Worm (Caenorhabditis elegans) whole organism, L3 larva: ENCODE results near the gene enol-1.

Experiments
- ceh-9 ChIP-seq: sonication (generic microtip); optimal IDR thresholded peaks from 2 replicates; lab custom pipeline; 2018; ENCODE audit warnings: missing biosample characterization, missing genetic modification characterization
- elt-3 ChIP-seq, 3 experiments: fragments of 150-350 bp in 1 of 3; sonication (generic microtip) in 2 of 3; optimal IDR thresholded peaks; 2 replicates in 2 of 3; 4 replicates in 1 of 3; lab custom pipeline; 2014 to 2017; ENCODE audit warnings: missing biosample characterization in 3 of 3, missing genetic modification characterization in 3 of 3
- fkh-10 ChIP-seq: sonication (generic microtip); optimal IDR thresholded peaks from 2 replicates; lab custom pipeline; 2017; ENCODE audit warnings: missing biosample characterization, missing genetic modification reagents, missing genetic modification characterization
- fos-1 ChIP-seq: fragments of 150-350 bp; optimal IDR thresholded peaks from 2 replicates; lab custom pipeline; 2014; ENCODE audit warnings: missing biosample characterization, missing genetic modification characterization
- mdl-1 ChIP-seq: fragments of 150-350 bp; optimal IDR thresholded peaks from 2 replicates; lab custom pipeline; 2014; ENCODE audit warnings: missing biosample characterization, missing genetic modification characterization
- nhr-12 ChIP-seq: fragments of 150-350 bp; optimal IDR thresholded peaks from 2 replicates; lab custom pipeline; 2014; ENCODE audit warnings: missing biosample characterization, missing genetic modification characterization
- nhr-237 ChIP-seq: fragments of 150-350 bp; optimal IDR thresholded peaks from 2 replicates; lab custom pipeline; 2014; ENCODE audit warnings: missing biosample characterization, missing genetic modification characterization
- nhr-25 ChIP-seq: sonication (generic microtip); optimal IDR thresholded peaks from 2 replicates; lab custom pipeline; 2017; ENCODE audit warnings: missing biosample characterization, missing genetic modification characterization
- nhr-28 ChIP-seq: fragments of 150-350 bp; optimal IDR thresholded peaks from 2 replicates; lab custom pipeline; 2014; ENCODE audit warnings: missing biosample characterization, missing genetic modification characterization
- nhr-76 ChIP-seq: fragments of 150-350 bp; sonication (generic microtip); optimal IDR thresholded peaks from 5 replicates; lab custom pipeline; 2014; ENCODE audit warnings: missing biosample characterization, missing genetic modification characterization
- unc-39 ChIP-seq: sonication (generic microtip); optimal IDR thresholded peaks from 4 replicates; lab custom pipeline; 2017; ENCODE audit warnings: missing biosample characterization, missing genetic modification characterization
- unc-62 ChIP-seq: fragments of 150-350 bp; sonication (generic microtip); optimal IDR thresholded peaks from 4 replicates; lab custom pipeline; 2014; ENCODE audit warnings: missing biosample characterization, missing genetic modification reagents, missing genetic modification characterization
- ztf-4 ChIP-seq: fragments of 150-350 bp; optimal IDR thresholded peaks from 2 replicates; lab custom pipeline; 2014; ENCODE audit warnings: missing biosample characterization, missing genetic modification characterization

DNA sequence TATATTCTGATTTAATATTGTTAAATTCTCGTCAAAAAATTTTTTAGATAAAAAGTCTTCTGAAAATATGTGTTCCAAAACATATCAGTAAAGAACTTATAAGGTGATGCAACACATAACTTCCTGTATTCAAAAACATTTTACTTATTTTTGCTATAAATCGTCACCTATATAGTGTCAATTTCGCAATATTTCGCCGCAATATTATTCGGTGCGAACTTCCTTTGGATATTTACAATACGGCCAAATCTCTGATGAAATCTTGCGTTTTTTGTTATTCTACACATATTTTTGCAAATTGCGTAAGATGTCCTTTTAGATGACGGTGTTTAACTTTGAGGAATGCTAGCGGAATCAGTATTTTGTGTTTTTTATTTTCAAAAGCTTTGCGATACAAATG is 9.3 kb upstream of the enol-1 start:
- no peak for TF ChIP-seq unc-62 (GFP tag; lab: Kevin White, UChicago)
- no peak for TF ChIP-seq mdl-1 (tag; lab: Kevin White, UChicago)
- no peak for TF ChIP-seq nhr-28 (tag; lab: Kevin White, UChicago)
- TF ChIP-seq nhr-25 (tag; lab: Kevin White, UChicago), result no peak
- TF ChIP-seq fkh-10, result no peak
- no peak for TF ChIP-seq unc-39 (tag; lab: Kevin White, UChicago)
- no peak for TF ChIP-seq nhr-237 (tag; lab: Kevin White, UChicago)
- no peak for TF ChIP-seq ceh-9
- TF ChIP-seq nhr-76 (tag; lab: Kevin White, UChicago), result no peak
- no peak for TF ChIP-seq fos-1 (tag; lab: Kevin White, UChicago)
- no peak for TF ChIP-seq nhr-12 (tag; lab: Kevin White, UChicago)
- no peak for TF ChIP-seq elt-3 (tag; optimal IDR thresholded peaks at IDR 0.05; lab: Kevin White, UChicago)
- no peak for TF ChIP-seq ztf-4
